Worm (Caenorhabditis elegans) whole organism, mixed stage, embryonic: ENCODE measurements around the gene K09C4.7.

Experiments used
- M03D4.4 ChIP-seq: sonication (generic microtip); optimal IDR thresholded peaks from 2 replicates; lab custom pipeline; 2017; ENCODE audit warnings: mild to moderate bottlenecking, missing genetic modification characterization, missing compliant biosample characterization
- bed-3 ChIP-seq: fragments of 200-800 bp; sonication (Bioruptor generic); optimal IDR thresholded peaks from 3 replicates; lab custom pipeline; 2018; ENCODE audit warnings: mild to moderate bottlenecking, missing genetic modification characterization, moderate library complexity, missing compliant biosample characterization
- blmp-1 ChIP-seq: fragments of 150-350 bp; optimal IDR thresholded peaks from 2 replicates; lab custom pipeline; 2014; ENCODE audit warnings: missing biosample characterization, missing genetic modification characterization
- ceh-39 ChIP-seq: fragments of 150-350 bp; optimal IDR thresholded peaks from 2 replicates; lab custom pipeline; 2014; ENCODE audit warnings: missing biosample characterization, missing genetic modification characterization
- ceh-43 ChIP-seq: fragments of 200-800 bp; sonication (Bioruptor generic); optimal IDR thresholded peaks from 2 replicates; lab custom pipeline; 2018; ENCODE audit warnings: mild to moderate bottlenecking, missing genetic modification characterization, moderate library complexity, missing compliant biosample characterization
- ceh-83 ChIP-seq: fragments of 200-800 bp; sonication (Bioruptor generic); optimal IDR thresholded peaks from 2 replicates; lab custom pipeline; 2018; ENCODE audit warnings: mild to moderate bottlenecking, missing genetic modification characterization, missing compliant biosample characterization
- ces-1 ChIP-seq: fragments of 150-350 bp; optimal IDR thresholded peaks from 2 replicates; lab custom pipeline; 2014; ENCODE audit warnings: missing biosample characterization, missing genetic modification reagents, missing genetic modification characterization
- cnd-1 ChIP-seq: fragments of 200-800 bp; sonication (Bioruptor generic); optimal IDR thresholded peaks from 2 replicates; lab custom pipeline; 2018; ENCODE audit warnings: mild to moderate bottlenecking, missing genetic modification characterization, missing compliant biosample characterization
- elt-1 ChIP-seq: sonication (generic microtip); optimal IDR thresholded peaks from 2 replicates; lab custom pipeline; 2017; ENCODE audit warnings: missing genetic modification characterization, mild to moderate bottlenecking, missing compliant biosample characterization, antibody characterized with exemption, moderate library complexity, borderline replicate concordance; ENCODE audit not compliant: insufficient read depth
- flh-1 ChIP-seq: fragments of 200-800 bp; sonication (Bioruptor generic); optimal IDR thresholded peaks from 2 replicates; lab custom pipeline; 2018; ENCODE audit warnings: mild to moderate bottlenecking, missing genetic modification characterization, moderate library complexity, missing compliant biosample characterization
- ham-2 ChIP-seq: fragments of 200-800 bp; sonication (Bioruptor generic); optimal IDR thresholded peaks from 2 replicates; lab custom pipeline; 2018; ENCODE audit warnings: mild to moderate bottlenecking, missing genetic modification characterization, missing compliant biosample characterization
- hlh-1 ChIP-seq: fragments of 150-350 bp; optimal IDR thresholded peaks from 2 replicates; lab custom pipeline; 2014; ENCODE audit warnings: missing biosample characterization, missing genetic modification reagents, missing genetic modification characterization
- lin-13 ChIP-seq: fragments of 150-350 bp; optimal IDR thresholded peaks from 2 replicates; lab custom pipeline; 2014; ENCODE audit warnings: missing biosample characterization, missing genetic modification characterization
- lin-32 ChIP-seq: fragments of 200-800 bp; sonication (Bioruptor generic); optimal IDR thresholded peaks from 2 replicates; lab custom pipeline; 2018; ENCODE audit warnings: mild to moderate bottlenecking, missing genetic modification characterization, missing compliant biosample characterization
- lsy-2 ChIP-seq: fragments of 150-350 bp; optimal IDR thresholded peaks from 2 replicates; lab custom pipeline; 2014; ENCODE audit warnings: missing biosample characterization, missing genetic modification characterization
- mab-5 ChIP-seq: fragments of 150-350 bp; optimal IDR thresholded peaks from 2 replicates; lab custom pipeline; 2014; ENCODE audit warnings: missing biosample characterization, missing genetic modification characterization
- mep-1 ChIP-seq: fragments of 150-350 bp; optimal IDR thresholded peaks from 2 replicates; lab custom pipeline; 2017; ENCODE audit warnings: missing biosample characterization, missing genetic modification reagents, missing genetic modification characterization, inconsistent platforms
- mls-2 ChIP-seq: sonication (generic microtip); optimal IDR thresholded peaks from 2 replicates; lab custom pipeline; 2016; ENCODE audit warnings: mild to moderate bottlenecking, missing genetic modification characterization, moderate library complexity, missing compliant biosample characterization
- nhr-12 ChIP-seq: fragments of 150-350 bp; optimal IDR thresholded peaks from 2 replicates; lab custom pipeline; 2014; ENCODE audit warnings: missing biosample characterization, missing genetic modification characterization
- nhr-2 ChIP-seq: fragments of 150-350 bp; optimal IDR thresholded peaks from 2 replicates; lab custom pipeline; 2014; ENCODE audit warnings: missing biosample characterization, missing genetic modification characterization
- nhr-237 ChIP-seq: fragments of 150-350 bp; optimal IDR thresholded peaks from 2 replicates; lab custom pipeline; 2014; ENCODE audit warnings: missing biosample characterization, missing genetic modification characterization
- nhr-76 ChIP-seq: sonication (generic microtip); optimal IDR thresholded peaks from 2 replicates; lab custom pipeline; 2017; ENCODE audit warnings: missing biosample characterization, missing genetic modification characterization
- pha-4 ChIP-seq: fragments of 150-350 bp; optimal IDR thresholded peaks from 2 replicates; lab custom pipeline; 2018; ENCODE audit warnings: missing biosample characterization, missing genetic modification reagents, missing genetic modification characterization
- sem-2 ChIP-seq: fragments of 200-800 bp; sonication (Bioruptor generic); optimal IDR thresholded peaks from 2 replicates; lab custom pipeline; 2018; ENCODE audit warnings: mild to moderate bottlenecking, missing genetic modification characterization, missing compliant biosample characterization
- snpc-4 ChIP-seq: fragments of 150-350 bp; optimal IDR thresholded peaks from 2 replicates; lab custom pipeline; 2014; ENCODE audit warnings: missing biosample characterization, missing genetic modification characterization
- sptf-1 ChIP-seq: sonication (generic microtip); optimal IDR thresholded peaks from 2 replicates; lab custom pipeline; 2017; ENCODE audit warnings: mild to moderate bottlenecking, missing genetic modification characterization, moderate library complexity, missing compliant biosample characterization
- tbx-8 ChIP-seq: fragments of 200-800 bp; sonication (Bioruptor generic); optimal IDR thresholded peaks from 2 replicates; lab custom pipeline; 2018; ENCODE audit warnings: mild to moderate bottlenecking, missing genetic modification characterization, moderate library complexity, missing compliant biosample characterization
- unc-120 ChIP-seq: sonication (generic microtip); optimal IDR thresholded peaks from 2 replicates; lab custom pipeline; 2017; ENCODE audit warnings: missing genetic modification characterization, missing compliant biosample characterization; ENCODE audit not compliant: poor library complexity, severe bottlenecking
- unc-39 ChIP-seq: fragments of 150-350 bp; optimal IDR thresholded peaks from 2 replicates; lab custom pipeline; 2014; ENCODE audit warnings: missing biosample characterization, missing genetic modification characterization
- zip-8 ChIP-seq: fragments of 150-350 bp; optimal IDR thresholded peaks from 2 replicates; lab custom pipeline; 2014; ENCODE audit warnings: missing biosample characterization, missing genetic modification characterization
- ztf-11 ChIP-seq: fragments of 150-350 bp; optimal IDR thresholded peaks from 2 replicates; lab custom pipeline; 2014; ENCODE audit warnings: missing biosample characterization, missing genetic modification characterization

K09C4.7 gene

ce11 chrX:3272580-3272979 lies at the start of gene K09C4.7:
Gene K09C4.7 (plus strand): TSS chrX:3272880.
- TF ChIP-seq M03D4.4 (tag; lab: Kevin White, UChicago) (no peak), mep-1 (tag; lab: Kevin White, UChicago) (no peak), lin-32 (no peak), ceh-39 (tag; lab: Kevin White, UChicago) (no peak), ces-1 (GFP tag; lab: Kevin White, UChicago) (no peak), ceh-83 (GFP tag; lab: Kevin White, UChicago) (no peak), tbx-8 (GFP tag; lab: Kevin White, UChicago) (no peak), ham-2 (GFP tag; lab: Kevin White, UChicago) (no peak), unc-120 (tag; lab: Kevin White, UChicago) (no peak), ceh-43 (GFP tag; lab: Kevin White, UChicago) (no peak), snpc-4 (tag; lab: Kevin White, UChicago) (no peak), hlh-1 (tag; lab: Kevin White, UChicago) (no peak), nhr-2 (tag; lab: Kevin White, UChicago) (no peak), unc-39 (tag; lab: Kevin White, UChicago) (no peak), sem-2 (GFP tag; lab: Kevin White, UChicago) (no peak), bed-3 (no peak), mab-5 (tag; lab: Kevin White, UChicago) (no peak), blmp-1 (tag; lab: Kevin White, UChicago) (no peak), ztf-11 (tag; lab: Kevin White, UChicago) (no peak), flh-1 (no peak)

ce11 chrX:3223135-3223534 lies 49.5 kb upstream of the K09C4.7 start:
- peak; percentile 10 for TF ChIP-seq elt-1 (tag; lab: Kevin White, UChicago)
- peak; percentile 57 for TF ChIP-seq mls-2 (tag; lab: Kevin White, UChicago)
- TF ChIP-seq snpc-4 (tag; lab: Kevin White, UChicago) = no peak
- TF ChIP-seq bed-3 = no peak
- TF ChIP-seq sptf-1 (tag; lab: Kevin White, UChicago) = peak; percentile 40

- no peak for TF ChIP-seq unc-120 (tag; lab: Kevin White, UChicago)
- TF ChIP-seq zip-8 (tag; lab: Kevin White, UChicago) = peak; percentile 85
- peak; percentile 88 for TF ChIP-seq pha-4 (tag; lab: Kevin White, UChicago)
- peak; percentile 43 for TF ChIP-seq cnd-1 (tag; lab: Kevin White, UChicago)
- TF ChIP-seq nhr-76 (tag; lab: Kevin White, UChicago) = no peak
Measured at ce11 chrX:3226348-3227229, 46.1 kb upstream of the K09C4.7 start.

- TF ChIP-seq nhr-76 (tag; lab: Kevin White, UChicago) (no peak), nhr-12 (tag; lab: Kevin White, UChicago) (no peak), nhr-237 (no peak), ces-1 (GFP tag; lab: Kevin White, UChicago) (no peak), sem-2 (GFP tag; lab: Kevin White, UChicago) (no peak), ceh-83 (GFP tag; lab: Kevin White, UChicago) (no peak), lin-13 (tag; lab: Kevin White, UChicago) (no peak), hlh-1 (tag; lab: Kevin White, UChicago) (no peak), unc-120 (tag; lab: Kevin White, UChicago) (no peak), mep-1 (tag; lab: Kevin White, UChicago) (no peak), lsy-2 (tag; lab: Kevin White, UChicago) (no peak), tbx-8 (GFP tag; lab: Kevin White, UChicago) (no peak), ceh-43 (GFP tag; lab: Kevin White, UChicago) (no peak), unc-39 (tag; lab: Kevin White, UChicago) (no peak), M03D4.4 (tag; lab: Kevin White, UChicago) (no peak), cnd-1 (tag; lab: Kevin White, UChicago) (no peak), nhr-2 (tag; lab: Kevin White, UChicago) (no peak), ceh-39 (tag; lab: Kevin White, UChicago) (no peak)
Measured at ce11 chrX:3228701-3229100, 44.0 kb upstream of the K09C4.7 start.
